Fruit fly (Drosophila melanogaster) Kc167 (cell line): Measurements from ENCODE around the gene CG45207.

Source experiments
- Myc ChIP-seq: fragments of >200 bp; optimal IDR thresholded peaks from 2 replicates; lab custom pipeline; 2017; ENCODE audit warnings: missing external identifiers
- Sin3A ChIP-seq: fragments of >200 bp; optimal IDR thresholded peaks from 2 replicates; lab custom pipeline; 2018; ENCODE audit warnings: missing external identifiers
- h ChIP-seq: fragments of >200 bp; optimal IDR thresholded peaks from 3 replicates; lab custom pipeline; 2018; ENCODE audit warnings: missing external identifiers
- insv ChIP-seq: fragments of >200 bp; optimal IDR thresholded peaks from 3 replicates; lab custom pipeline; 2018; ENCODE audit warnings: missing external identifiers
- psq ChIP-seq: fragments of >200 bp; optimal IDR thresholded peaks from 2 replicates; lab custom pipeline; 2017; ENCODE audit warnings: missing external identifiers
- ttk ChIP-seq: sonication (Bioruptor generic); optimal IDR thresholded peaks from 2 replicates; lab custom pipeline; 2017; ENCODE audit warnings: missing external identifiers

DNA sequence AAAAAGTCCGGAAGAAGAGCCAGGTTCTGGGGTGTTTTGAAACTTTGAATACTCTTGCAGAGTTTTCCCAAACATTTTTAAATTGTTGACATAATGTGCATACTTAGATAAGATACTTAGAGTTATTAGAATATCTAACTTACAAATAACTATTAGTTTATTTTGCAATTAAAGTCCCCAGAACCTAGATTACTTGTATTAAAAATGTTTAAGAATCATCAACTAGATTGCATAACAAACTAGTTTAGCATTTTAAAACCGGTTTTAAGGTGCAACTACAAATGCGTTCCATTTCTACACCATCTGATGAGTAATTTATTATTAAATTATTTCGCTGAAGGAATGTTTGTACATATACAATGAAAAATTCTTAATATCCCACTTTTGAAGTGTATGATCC lies 31.2 kb upstream of the CG45207 start:
- no peak for TF ChIP-seq Myc (lab: Kevin White, UChicago)
- no peak for TF ChIP-seq Sin3A (lab: Kevin White, UChicago)
- no peak for TF ChIP-seq psq
- no peak for TF ChIP-seq insv (lab: Kevin White, UChicago)
- no peak for TF ChIP-seq h (lab: Kevin White, UChicago)
- no peak for TF ChIP-seq ttk (lab: Kevin White, UChicago)
